Fruit fly (Drosophila melanogaster) whole organism, embryonic: ENCODE data around the gene CG32260.
A peak's percentile ranks its signal among the peaks of the same experiment; 100 is the strongest.

Experiments used
- Atf-2 ChIP-seq: fragments of 200-800 bp; sonication (Bioruptor generic); optimal IDR thresholded peaks from 2 replicates; lab custom pipeline; 2016; ENCODE audit warnings: missing biosample characterization, missing genetic modification characterization
- BEAF-32 ChIP-seq: fragments of 200-800 bp; sonication (Bioruptor generic); optimal IDR thresholded peaks from 3 replicates; lab custom pipeline; 2017; ENCODE audit warnings: missing biosample characterization, missing genetic modification characterization, mild to moderate bottlenecking, moderate library complexity, missing genetic modification reagents
- CG10543 ChIP-seq: fragments of 200-800 bp; sonication (Bioruptor generic); optimal IDR thresholded peaks from 3 replicates; lab custom pipeline; 2017; ENCODE audit warnings: missing biosample characterization, mild to moderate bottlenecking, missing genetic modification characterization, moderate library complexity
- CG11398 ChIP-seq: fragments of 200-800 bp; sonication (Bioruptor generic); optimal IDR thresholded peaks from 2 replicates; lab custom pipeline; 2016; ENCODE audit warnings: missing biosample characterization, missing genetic modification characterization
- CG11695 ChIP-seq: fragments of 200-800 bp; sonication (Bioruptor generic); IDR thresholded peaks from 3 replicates; pipeline ENCODE4 v1.3.6; 2022; ENCODE audit warnings: missing biosample characterization, missing genetic modification characterization
- CG12391 ChIP-seq: fragments of 200-800 bp; sonication (Bioruptor generic); optimal IDR thresholded peaks from 3 replicates; lab custom pipeline; 2018; ENCODE audit warnings: missing biosample characterization, mild to moderate bottlenecking, missing genetic modification characterization, moderate library complexity
- CG12942 ChIP-seq: fragments of 200-800 bp; sonication (Bioruptor generic); optimal IDR thresholded peaks from 3 replicates; lab custom pipeline; 2016; ENCODE audit warnings: missing biosample characterization, missing genetic modification characterization
- CG13287 ChIP-seq: fragments of 200-800 bp; sonication (Bioruptor generic); IDR thresholded peaks from 2 replicates; pipeline ENCODE4 v1.3.6; 2022; ENCODE audit warnings: missing biosample characterization, missing genetic modification characterization; ENCODE audit not compliant: partially characterized antibody
- CG14050 ChIP-seq: fragments of 200-800 bp; sonication (Bioruptor generic); IDR thresholded peaks from 3 replicates; pipeline ENCODE4 v1.3.6; 2022; ENCODE audit warnings: missing biosample characterization, missing genetic modification characterization
- CG14441 ChIP-seq: fragments of 200-800 bp; sonication (Bioruptor generic); IDR thresholded peaks from 2 replicates; pipeline ENCODE4 v1.3.6; 2022; ENCODE audit warnings: missing biosample characterization, missing genetic modification characterization
- CG1529 ChIP-seq: fragments of 200-800 bp; sonication (Bioruptor generic); optimal IDR thresholded peaks from 3 replicates; lab custom pipeline; 2018; ENCODE audit warnings: missing biosample characterization, missing genetic modification characterization
- CG17361 ChIP-seq: fragments of 200-800 bp; sonication (Bioruptor generic); IDR thresholded peaks from 3 replicates; pipeline ENCODE4 v1.3.6; 2022; ENCODE audit warnings: missing biosample characterization, missing genetic modification characterization
- CG17912 ChIP-seq: fragments of 200-800 bp; sonication (Bioruptor generic); optimal IDR thresholded peaks from 2 replicates; lab custom pipeline; 2018; ENCODE audit warnings: missing biosample characterization, mild to moderate bottlenecking, missing genetic modification characterization
- CG2678 ChIP-seq: fragments of 200-800 bp; sonication (Bioruptor generic); optimal IDR thresholded peaks from 3 replicates; lab custom pipeline; 2019; ENCODE audit warnings: missing biosample characterization, mild to moderate bottlenecking, missing genetic modification characterization, moderate library complexity
- CG4328 ChIP-seq: fragments of 200-800 bp; sonication (Bioruptor generic); optimal IDR thresholded peaks from 3 replicates; lab custom pipeline; 2017; ENCODE audit warnings: missing biosample characterization, missing genetic modification reagents, missing genetic modification characterization
- CG5245 ChIP-seq: fragments of 200-800 bp; sonication (Bioruptor generic); optimal IDR thresholded peaks from 3 replicates; lab custom pipeline; 2016; ENCODE audit warnings: missing biosample characterization, missing genetic modification characterization
- CG6791 ChIP-seq: fragments of 200-800 bp; sonication (Bioruptor generic); IDR thresholded peaks from 3 replicates; pipeline ENCODE4 v1.3.6; 2022; ENCODE audit warnings: missing biosample characterization, missing genetic modification characterization; ENCODE audit not compliant: partially characterized antibody
- CG9437 ChIP-seq: fragments of 200-800 bp; sonication (Bioruptor generic); optimal IDR thresholded peaks from 2 replicates; lab custom pipeline; 2018; ENCODE audit warnings: missing biosample characterization, mild to moderate bottlenecking, missing genetic modification characterization
- Kr ChIP-seq: fragments of 200-800 bp; sonication (Bioruptor generic); optimal IDR thresholded peaks from 2 replicates; lab custom pipeline; 2017; ENCODE audit warnings: missing biosample characterization, mild to moderate bottlenecking, missing genetic modification characterization
- MESR4 ChIP-seq: fragments of 200-800 bp; sonication (Bioruptor generic); optimal IDR thresholded peaks from 2 replicates; lab custom pipeline; 2018; ENCODE audit warnings: missing biosample characterization, mild to moderate bottlenecking, missing genetic modification characterization, moderate library complexity
- Scr ChIP-seq: fragments of 200-800 bp; sonication (Bioruptor generic); IDR thresholded peaks from 2 replicates; pipeline ENCODE4 v1.3.6; 2022; ENCODE audit warnings: missing biosample characterization, missing genetic modification characterization; ENCODE audit not compliant: partially characterized antibody
- Sry-β ChIP-seq: fragments of 200-800 bp; sonication (Bioruptor generic); optimal IDR thresholded peaks from 2 replicates; lab custom pipeline; 2018; ENCODE audit warnings: missing biosample characterization, mild to moderate bottlenecking, missing genetic modification characterization, moderate library complexity
- Stat92E ChIP-seq, 3 experiments: fragments of >200 bp in 2 of 3; fragments of 200-800 bp in 1 of 3; sonication (Bioruptor generic) in 1 of 3; optimal IDR thresholded peaks; 2 replicates each; lab custom pipeline; 2017 to 2019; ENCODE audit warnings: missing biosample characterization in 3 of 3, missing genetic modification characterization in 3 of 3, mild to moderate bottlenecking in 1 of 3, moderate library complexity in 1 of 3
- Xrp1 ChIP-seq: fragments of 200-800 bp; sonication (Bioruptor generic); IDR thresholded peaks from 2 replicates; pipeline ENCODE4 v1.3.6; 2022; ENCODE audit warnings: missing biosample characterization, missing genetic modification characterization
- bigmax ChIP-seq: fragments of 200-800 bp; sonication (Bioruptor generic); optimal IDR thresholded peaks from 2 replicates; lab custom pipeline; 2018; ENCODE audit warnings: missing biosample characterization, mild to moderate bottlenecking, missing genetic modification characterization
- cato ChIP-seq: fragments of 200-800 bp; sonication (Bioruptor generic); optimal IDR thresholded peaks from 2 replicates; lab custom pipeline; 2016; ENCODE audit warnings: missing biosample characterization, missing genetic modification characterization, borderline replicate concordance
- chif ChIP-seq, 2 experiments: fragments of 200-800 bp; sonication (Bioruptor generic); optimal IDR thresholded peaks; 3 replicates each; lab custom pipeline; 2016; ENCODE audit warnings: missing biosample characterization in 2 of 2, missing genetic modification characterization in 2 of 2
- danr ChIP-seq: fragments of 200-800 bp; sonication (Bioruptor generic); IDR thresholded peaks from 2 replicates; pipeline ENCODE4 v1.3.6; 2022; ENCODE audit warnings: missing biosample characterization, missing genetic modification characterization
- dimm ChIP-seq: fragments of 200-800 bp; sonication (Bioruptor generic); IDR thresholded peaks from 2 replicates; pipeline ENCODE4 v1.3.6; 2022; ENCODE audit warnings: missing biosample characterization, missing genetic modification characterization
- dpn ChIP-seq, 2 experiments: fragments of 200-800 bp; sonication (Bioruptor generic); optimal IDR thresholded peaks; 3 replicates each; lab custom pipeline; 2016; ENCODE audit warnings: missing biosample characterization in 2 of 2, missing genetic modification characterization in 2 of 2
- fd96Cb ChIP-seq: fragments of 200-800 bp; sonication (Bioruptor generic); optimal IDR thresholded peaks from 2 replicates; lab custom pipeline; 2018; ENCODE audit warnings: missing biosample characterization, mild to moderate bottlenecking, missing genetic modification characterization, moderate library complexity
- fu2 ChIP-seq: fragments of 200-800 bp; sonication (Bioruptor generic); optimal IDR thresholded peaks from 2 replicates; lab custom pipeline; 2016; ENCODE audit warnings: missing biosample characterization, missing genetic modification characterization
- gcm2 ChIP-seq: fragments of 200-800 bp; sonication (Bioruptor generic); optimal IDR thresholded peaks from 2 replicates; lab custom pipeline; 2016; ENCODE audit warnings: missing biosample characterization, missing genetic modification characterization
- insv ChIP-seq, 2 experiments: fragments of 200-800 bp; sonication (Bioruptor generic); optimal IDR thresholded peaks; 3 replicates each; lab custom pipeline; 2016 to 2018; ENCODE audit warnings: missing biosample characterization in 2 of 2, missing genetic modification characterization in 2 of 2
- ken ChIP-seq: fragments of 200-800 bp; sonication (Bioruptor generic); IDR thresholded peaks from 3 replicates; pipeline ENCODE4 v1.3.6; 2022; ENCODE audit warnings: missing biosample characterization, missing genetic modification characterization
- kni ChIP-seq: fragments of 200-800 bp; sonication (Bioruptor generic); optimal IDR thresholded peaks from 3 replicates; lab custom pipeline; 2017; ENCODE audit warnings: mild to moderate bottlenecking, missing biosample characterization, missing genetic modification reagents, missing genetic modification characterization
- lab ChIP-seq: fragments of 200-800 bp; sonication (Bioruptor generic); optimal IDR thresholded peaks from 3 replicates; lab custom pipeline; 2017; ENCODE audit warnings: missing biosample characterization, missing genetic modification characterization, mild to moderate bottlenecking, moderate library complexity, missing genetic modification reagents
- lmd ChIP-seq: fragments of 200-800 bp; sonication (Bioruptor generic); IDR thresholded peaks from 2 replicates; pipeline ENCODE4 v1.3.6; 2022; ENCODE audit warnings: missing biosample characterization, missing genetic modification characterization
- nerfin-1 ChIP-seq: fragments of 200-800 bp; sonication (Bioruptor generic); optimal IDR thresholded peaks from 3 replicates; lab custom pipeline; 2019; ENCODE audit warnings: missing biosample characterization, mild to moderate bottlenecking, missing genetic modification characterization, moderate library complexity
- pzg ChIP-seq: fragments of 200-800 bp; sonication (Bioruptor generic); optimal IDR thresholded peaks from 3 replicates; lab custom pipeline; 2018; ENCODE audit warnings: missing biosample characterization, mild to moderate bottlenecking, missing genetic modification characterization, moderate library complexity
- repo ChIP-seq: fragments of 200-800 bp; sonication (Bioruptor generic); optimal IDR thresholded peaks from 2 replicates; lab custom pipeline; 2016; ENCODE audit warnings: missing biosample characterization, missing genetic modification characterization
- ro ChIP-seq: fragments of 200-800 bp; sonication (Bioruptor generic); IDR thresholded peaks from 2 replicates; pipeline ENCODE4 v1.3.6; 2022; ENCODE audit warnings: missing biosample characterization, missing genetic modification characterization
- sima ChIP-seq: fragments of 200-800 bp; sonication (Bioruptor generic); optimal IDR thresholded peaks from 2 replicates; lab custom pipeline; 2016; ENCODE audit warnings: missing biosample characterization, missing genetic modification characterization
- slp2 ChIP-seq: fragments of 200-800 bp; sonication (Bioruptor generic); optimal IDR thresholded peaks from 2 replicates; lab custom pipeline; 2016; ENCODE audit warnings: missing biosample characterization, missing genetic modification characterization
- stc ChIP-seq: fragments of 200-800 bp; sonication (Bioruptor generic); IDR thresholded peaks from 2 replicates; pipeline ENCODE4 v1.3.6; 2022; ENCODE audit warnings: missing biosample characterization, missing genetic modification characterization
- stwl ChIP-seq: fragments of 200-800 bp; sonication (Bioruptor generic); optimal IDR thresholded peaks from 3 replicates; lab custom pipeline; 2018; ENCODE audit warnings: missing biosample characterization, mild to moderate bottlenecking, missing genetic modification characterization, moderate library complexity
- vvl ChIP-seq: fragments of 200-800 bp; sonication (Bioruptor generic); IDR thresholded peaks from 2 replicates; pipeline ENCODE4 v1.3.6; 2022; ENCODE audit warnings: missing biosample characterization, missing genetic modification characterization
- zfh2 ChIP-seq: fragments of 200-800 bp; sonication (Bioruptor generic); optimal IDR thresholded peaks from 2 replicates; lab custom pipeline; 2016; ENCODE audit warnings: missing biosample characterization, missing genetic modification characterization

Gene CG32260

dm6 chr3L:4193730-4194649, 51.8 kb downstream of the CG32260 start, which contains the start of gene CG43367 (continued):
- TF ChIP-seq CG11398 (GFP tag; lab: Kevin White, UChicago) (peak; percentile 10), CG1529 (GFP tag; lab: Kevin White, UChicago) (no peak), CG12942 (no peak), Sry-β (no peak), cato (GFP tag; lab: Kevin White, UChicago) (no peak), Kr (GFP tag; lab: Kevin White, UChicago) (no peak), pzg (GFP tag; lab: Kevin White, UChicago) (peak; percentile 82), CG17361 (GFP tag; lab: Robert Waterston, UW) (no peak), vvl (GFP tag; lab: Robert Waterston, UW) (no peak), nerfin-1 (peak; percentile 8), CG12391 (tag; lab: Kevin White, UChicago) (no peak), danr (GFP tag; lab: Robert Waterston, UW) (no peak), stwl (tag; lab: Kevin White, UChicago) (peak; percentile 50), CG17912 (GFP tag; lab: Kevin White, UChicago) (peak; percentile 22), lmd (GFP tag; lab: Robert Waterston, UW) (no peak), fd96Cb (tag; lab: Kevin White, UChicago) (no peak), CG13287 (GFP tag; lab: Robert Waterston, UW) (peak; percentile 22; the same call in 1 of the 2 replicates), lab (GFP tag; lab: Kevin White, UChicago) (peak; percentile 39), kni (peak; percentile 60), sima (GFP tag; lab: Kevin White, UChicago) (no peak), Xrp1 (GFP tag; lab: Robert Waterston, UW) (peak; percentile 23; the same call in 1 of the 2 replicates), CG10543 (GFP tag; lab: Kevin White, UChicago) (no peak), CG11695 (GFP tag; lab: Robert Waterston, UW) (no peak), CG4328 (no peak), CG9437 (no peak), bigmax (no peak), CG14441 (GFP tag; lab: Robert Waterston, UW) (no peak), slp2 (GFP tag; lab: Kevin White, UChicago) (no peak), insv (GFP tag; optimal IDR thresholded peaks at IDR 0.05; lab: Kevin White, UChicago) (peak in 1 of 2 experiments; percentile 47), stc (GFP tag; lab: Robert Waterston, UW) (peak; percentile 11; the same call in 1 of the 2 replicates), CG5245 (GFP tag; lab: Kevin White, UChicago) (no peak), BEAF-32 (GFP tag; lab: Kevin White, UChicago) (no peak), gcm2 (no peak), fu2 (GFP tag; lab: Kevin White, UChicago) (peak; percentile 4), repo (GFP tag; lab: Kevin White, UChicago) (no peak), dimm (GFP tag; lab: Robert Waterston, UW) (no peak), Stat92E (GFP tag; optimal IDR thresholded peaks at IDR 0.05; lab: Kevin White, UChicago) (no peak), chif (GFP tag; optimal IDR thresholded peaks at IDR 0.05; lab: Kevin White, UChicago) (peak in 1 of 2 experiments; percentile 3), ken (GFP tag; lab: Robert Waterston, UW) (peak; percentile 31; the same call in 1 of the 3 replicates), Atf-2 (GFP tag; lab: Kevin White, UChicago) (no peak), MESR4 (GFP tag; lab: Kevin White, UChicago) (peak; percentile 33), CG6791 (GFP tag; lab: Robert Waterston, UW) (no peak), CG2678 (tag; lab: Kevin White, UChicago) (no peak), zfh2 (GFP tag; lab: Kevin White, UChicago) (no peak), dpn (GFP tag; optimal IDR thresholded peaks at IDR 0.05; lab: Kevin White, UChicago) (peak in 1 of 2 experiments; percentile 40), Scr (GFP tag; lab: Robert Waterston, UW) (no peak), ro (GFP tag; lab: Robert Waterston, UW) (no peak), CG14050 (GFP tag; lab: Robert Waterston, UW) (no peak)
